Fruit fly (Drosophila melanogaster) whole organism, embryonic: ENCODE data around the gene QC.

Experiments used
- Bdp1 ChIP-seq: fragments of 200-800 bp; sonication (Bioruptor generic); optimal IDR thresholded peaks from 3 replicates; lab custom pipeline; 2016; ENCODE audit warnings: missing biosample characterization, missing genetic modification characterization
- CG10147 ChIP-seq: fragments of 200-800 bp; sonication (Bioruptor generic); optimal IDR thresholded peaks from 2 replicates; lab custom pipeline; 2019; ENCODE audit warnings: missing biosample characterization, mild to moderate bottlenecking, missing genetic modification characterization, moderate library complexity
- CG10565 ChIP-seq: fragments of 200-800 bp; sonication (Bioruptor generic); optimal IDR thresholded peaks from 3 replicates; lab custom pipeline; 2016; ENCODE audit warnings: missing biosample characterization, mild to moderate bottlenecking, missing genetic modification characterization
- CG12769 ChIP-seq: fragments of 200-800 bp; sonication (Bioruptor generic); optimal IDR thresholded peaks from 2 replicates; lab custom pipeline; 2019; ENCODE audit warnings: missing biosample characterization, mild to moderate bottlenecking, missing genetic modification characterization, moderate library complexity
- CG13624 ChIP-seq: fragments of 200-800 bp; sonication (Bioruptor generic); optimal IDR thresholded peaks from 2 replicates; lab custom pipeline; 2016; ENCODE audit warnings: missing biosample characterization, missing genetic modification characterization
- CG15479 ChIP-seq: fragments of 200-800 bp; sonication (Bioruptor generic); optimal IDR thresholded peaks from 3 replicates; lab custom pipeline; 2019; ENCODE audit warnings: missing biosample characterization, mild to moderate bottlenecking, missing genetic modification characterization, moderate library complexity
- CG17359 ChIP-seq: fragments of 200-800 bp; sonication (Bioruptor generic); optimal IDR thresholded peaks from 3 replicates; lab custom pipeline; 2018; ENCODE audit warnings: missing biosample characterization, mild to moderate bottlenecking, missing genetic modification characterization, moderate library complexity
- CG17385 ChIP-seq: fragments of 200-800 bp; sonication (Bioruptor generic); optimal IDR thresholded peaks from 3 replicates; lab custom pipeline; 2018; ENCODE audit warnings: missing biosample characterization, mild to moderate bottlenecking, missing genetic modification characterization
- CG18599 ChIP-seq: fragments of 200-800 bp; sonication (Bioruptor generic); optimal IDR thresholded peaks from 3 replicates; lab custom pipeline; 2017; ENCODE audit warnings: missing biosample characterization, missing genetic modification characterization, mild to moderate bottlenecking, moderate library complexity, missing genetic modification reagents
- CG32767 ChIP-seq: fragments of 200-800 bp; sonication (Bioruptor generic); IDR thresholded peaks from 2 replicates; pipeline ENCODE4 v1.3.6; 2022; ENCODE audit warnings: missing biosample characterization, missing genetic modification characterization
- CG4424 ChIP-seq: fragments of 200-800 bp; sonication (Bioruptor generic); optimal IDR thresholded peaks from 3 replicates; lab custom pipeline; 2016; ENCODE audit warnings: missing biosample characterization, missing genetic modification characterization
- CG4617 ChIP-seq: fragments of 200-800 bp; sonication (Bioruptor generic); optimal IDR thresholded peaks from 3 replicates; lab custom pipeline; 2016; ENCODE audit warnings: missing biosample characterization, missing genetic modification characterization, borderline replicate concordance
- CG8089 ChIP-seq: fragments of 200-800 bp; sonication (Bioruptor generic); optimal IDR thresholded peaks from 3 replicates; lab custom pipeline; 2016; ENCODE audit warnings: missing biosample characterization, missing genetic modification characterization
- CG8765 ChIP-seq: fragments of 200-800 bp; sonication (Bioruptor generic); IDR thresholded peaks from 2 replicates; pipeline ENCODE4 v1.3.6; 2022; ENCODE audit warnings: missing biosample characterization, missing genetic modification characterization
- CG9215 ChIP-seq: fragments of 200-800 bp; sonication (Bioruptor generic); IDR thresholded peaks from 2 replicates; pipeline ENCODE4 v1.3.6; 2022; ENCODE audit warnings: missing biosample characterization, missing genetic modification characterization
- CG9817 ChIP-seq: fragments of 200-800 bp; sonication (Bioruptor generic); optimal IDR thresholded peaks from 2 replicates; lab custom pipeline; 2018; ENCODE audit warnings: missing biosample characterization, mild to moderate bottlenecking, missing genetic modification characterization, moderate library complexity
- Chrac-16 ChIP-seq: fragments of 200-800 bp; sonication (Bioruptor generic); optimal IDR thresholded peaks from 3 replicates; lab custom pipeline; 2016; ENCODE audit warnings: missing biosample characterization, missing genetic modification characterization
- CrebB ChIP-seq: fragments of 200-800 bp; sonication (Bioruptor generic); optimal IDR thresholded peaks from 3 replicates; lab custom pipeline; 2018; ENCODE audit warnings: missing biosample characterization, mild to moderate bottlenecking, missing genetic modification characterization
- ERR ChIP-seq: fragments of 200-800 bp; sonication (Bioruptor generic); optimal IDR thresholded peaks from 2 replicates; lab custom pipeline; 2016; ENCODE audit warnings: missing biosample characterization, missing genetic modification characterization
- Hey ChIP-seq: fragments of 200-800 bp; sonication (Bioruptor generic); optimal IDR thresholded peaks from 3 replicates; lab custom pipeline; 2018; ENCODE audit warnings: missing biosample characterization, mild to moderate bottlenecking, missing genetic modification characterization
- Hmr ChIP-seq: fragments of 200-800 bp; sonication (Bioruptor generic); optimal IDR thresholded peaks from 3 replicates; lab custom pipeline; 2017; ENCODE audit warnings: mild to moderate bottlenecking, missing biosample characterization, missing genetic modification reagents, missing genetic modification characterization
- NfI ChIP-seq: fragments of 200-800 bp; sonication (Bioruptor generic); optimal IDR thresholded peaks from 3 replicates; lab custom pipeline; 2018; ENCODE audit warnings: missing biosample characterization, mild to moderate bottlenecking, missing genetic modification characterization, moderate library complexity
- Ptx1 ChIP-seq: fragments of 200-800 bp; sonication (Bioruptor generic); IDR thresholded peaks from 2 replicates; pipeline ENCODE4 v1.3.6; 2022; ENCODE audit warnings: missing biosample characterization, missing genetic modification characterization
- Rx ChIP-seq: fragments of 200-800 bp; sonication (Bioruptor generic); IDR thresholded peaks from 2 replicates; pipeline ENCODE4 v1.3.6; 2022; ENCODE audit warnings: missing biosample characterization, missing genetic modification characterization
- Six4 ChIP-seq: fragments of 200-800 bp; sonication (Bioruptor generic); optimal IDR thresholded peaks from 2 replicates; lab custom pipeline; 2016; ENCODE audit warnings: missing biosample characterization, missing genetic modification characterization
- Spps ChIP-seq: fragments of 200-800 bp; sonication (Bioruptor generic); optimal IDR thresholded peaks from 2 replicates; lab custom pipeline; 2018; ENCODE audit warnings: missing biosample characterization, mild to moderate bottlenecking, missing genetic modification characterization
- Trl ChIP-seq, 3 experiments: fragments of >200 bp in 2 of 3; fragments of 200-800 bp in 1 of 3; sonication (Bioruptor generic) in 1 of 3; optimal IDR thresholded peaks; 2 replicates in 1 of 3; 3 replicates in 2 of 3; lab custom pipeline; 2016 to 2017; ENCODE audit warnings: missing biosample characterization in 1 of 3, missing genetic modification characterization in 1 of 3
- chinmo ChIP-seq: fragments of 200-800 bp; sonication (Bioruptor generic); IDR thresholded peaks from 4 replicates; pipeline ENCODE4 v1.3.6; 2022; ENCODE audit warnings: missing biosample characterization, missing genetic modification characterization; ENCODE audit not compliant: partially characterized antibody
- dm ChIP-seq: fragments of 200-800 bp; sonication (Bioruptor generic); optimal IDR thresholded peaks from 3 replicates; lab custom pipeline; 2016; ENCODE audit warnings: missing biosample characterization, missing genetic modification characterization
- ewg ChIP-seq: fragments of 200-800 bp; sonication (Bioruptor generic); optimal IDR thresholded peaks from 3 replicates; lab custom pipeline; 2017; ENCODE audit warnings: mild to moderate bottlenecking, missing biosample characterization, missing genetic modification reagents, missing genetic modification characterization
- gfzf ChIP-seq: fragments of 200-800 bp; sonication (Bioruptor generic); optimal IDR thresholded peaks from 2 replicates; lab custom pipeline; 2016; ENCODE audit warnings: missing biosample characterization, mild to moderate bottlenecking, missing genetic modification characterization, moderate library complexity
- gsb ChIP-seq: fragments of 200-800 bp; sonication (Bioruptor generic); IDR thresholded peaks from 2 replicates; pipeline ENCODE4 v1.3.6; 2022; ENCODE audit warnings: missing biosample characterization, missing genetic modification characterization
- gt ChIP-seq: fragments of 200-800 bp; sonication (Bioruptor generic); IDR thresholded peaks from 2 replicates; pipeline ENCODE4 v1.3.6; 2022; ENCODE audit warnings: missing biosample characterization, missing genetic modification characterization
- insv ChIP-seq, 2 experiments: fragments of 200-800 bp; sonication (Bioruptor generic); optimal IDR thresholded peaks; 3 replicates each; lab custom pipeline; 2016 to 2018; ENCODE audit warnings: missing biosample characterization in 2 of 2, missing genetic modification characterization in 2 of 2
- jumu ChIP-seq: fragments of 200-800 bp; sonication (Bioruptor generic); optimal IDR thresholded peaks from 3 replicates; lab custom pipeline; 2016; ENCODE audit warnings: missing biosample characterization, missing genetic modification characterization
- kni ChIP-seq: fragments of 200-800 bp; sonication (Bioruptor generic); optimal IDR thresholded peaks from 3 replicates; lab custom pipeline; 2017; ENCODE audit warnings: mild to moderate bottlenecking, missing biosample characterization, missing genetic modification reagents, missing genetic modification characterization
- lbe ChIP-seq: fragments of 200-800 bp; sonication (Bioruptor generic); optimal IDR thresholded peaks from 2 replicates; lab custom pipeline; 2016; ENCODE audit warnings: missing biosample characterization, mild to moderate bottlenecking, missing genetic modification characterization
- lilli ChIP-seq: fragments of 200-800 bp; sonication (Bioruptor generic); optimal IDR thresholded peaks from 3 replicates; lab custom pipeline; 2016; ENCODE audit warnings: missing biosample characterization, missing genetic modification characterization
- lmd ChIP-seq: fragments of 200-800 bp; sonication (Bioruptor generic); IDR thresholded peaks from 2 replicates; pipeline ENCODE4 v1.3.6; 2022; ENCODE audit warnings: missing biosample characterization, missing genetic modification characterization
- lov ChIP-seq, 2 experiments: fragments of 200-800 bp in 1 of 2; fragments of >200 bp in 1 of 2; sonication (Bioruptor generic) in 1 of 2; IDR thresholded peaks in 1 of 2; optimal IDR thresholded peaks in 1 of 2; 2 replicates in 1 of 2; 3 replicates in 1 of 2; pipeline versions ENCODE4 v1.3.6 to Lab custom; 2017 to 2022; ENCODE audit warnings: missing biosample characterization in 1 of 2, missing genetic modification characterization in 1 of 2
- oc ChIP-seq: fragments of 200-800 bp; sonication (Bioruptor generic); optimal IDR thresholded peaks from 2 replicates; lab custom pipeline; 2018; ENCODE audit warnings: missing biosample characterization, mild to moderate bottlenecking, missing genetic modification characterization, moderate library complexity
- pho ChIP-seq: fragments of 200-800 bp; sonication (Bioruptor generic); optimal IDR thresholded peaks from 2 replicates; lab custom pipeline; 2016; ENCODE audit warnings: missing biosample characterization, missing genetic modification characterization
- pnt ChIP-seq: fragments of 200-800 bp; sonication (Bioruptor generic); optimal IDR thresholded peaks from 3 replicates; lab custom pipeline; 2016; ENCODE audit warnings: missing biosample characterization, missing genetic modification characterization
- pzg ChIP-seq: fragments of 200-800 bp; sonication (Bioruptor generic); optimal IDR thresholded peaks from 3 replicates; lab custom pipeline; 2018; ENCODE audit warnings: missing biosample characterization, mild to moderate bottlenecking, missing genetic modification characterization, moderate library complexity
- sd ChIP-seq: fragments of 200-800 bp; sonication (Bioruptor generic); optimal IDR thresholded peaks from 3 replicates; lab custom pipeline; 2018; ENCODE audit warnings: missing biosample characterization, mild to moderate bottlenecking, missing genetic modification characterization, moderate library complexity
- sisA ChIP-seq: fragments of 200-800 bp; sonication (Bioruptor generic); IDR thresholded peaks from 2 replicates; pipeline ENCODE4 v1.3.6; 2022; ENCODE audit warnings: missing biosample characterization, missing genetic modification characterization
- slbo ChIP-seq: fragments of 200-800 bp; sonication (Bioruptor generic); IDR thresholded peaks from 2 replicates; pipeline ENCODE4 v1.3.6; 2022; ENCODE audit warnings: missing biosample characterization, missing genetic modification characterization
- sob ChIP-seq: fragments of 200-800 bp; sonication (Bioruptor generic); IDR thresholded peaks from 2 replicates; pipeline ENCODE4 v1.3.6; 2022; ENCODE audit warnings: missing biosample characterization, missing genetic modification characterization
- trh ChIP-seq: fragments of 200-800 bp; sonication (Bioruptor generic); optimal IDR thresholded peaks from 2 replicates; lab custom pipeline; 2016; ENCODE audit warnings: missing biosample characterization, missing genetic modification characterization
- twi ChIP-seq: fragments of 200-800 bp; optimal IDR thresholded peaks from 2 replicates; lab custom pipeline; 2019; ENCODE audit warnings: missing biosample characterization, mild to moderate bottlenecking, missing genetic modification characterization, moderate library complexity
- usp ChIP-seq: fragments of >200 bp; optimal IDR thresholded peaks from 2 replicates; lab custom pipeline; 2017; ENCODE audit warnings: missing biosample characterization, missing genetic modification characterization

QC gene

dm6 chr3L:5856919-5857318 is 45.3 kb downstream of the QC start (continued):
- TF ChIP-seq Trl (optimal IDR thresholded peaks at IDR 0.05; lab: Kevin White, UChicago) (no peak), Trl (GFP tag; optimal IDR thresholded peaks at IDR 0.05; lab: Kevin White, UChicago) (peak; percentile 43), lov (optimal IDR thresholded peaks at IDR 0.05; lab: Kevin White, UChicago) (no peak), lov (GFP tag; IDR thresholded peaks at IDR 0.05; lab: Robert Waterston, UW) (no peak), CG9817 (tag; lab: Kevin White, UChicago) (no peak), kni (GFP tag; lab: Kevin White, UChicago) (no peak), CG4424 (peak; percentile 49), pho (GFP tag; lab: Kevin White, UChicago) (no peak), Bdp1 (no peak), trh (GFP tag; lab: Kevin White, UChicago) (no peak), gsb (GFP tag; lab: Robert Waterston, UW) (no peak), sd (tag; lab: Kevin White, UChicago) (no peak), pzg (GFP tag; lab: Kevin White, UChicago) (no peak), NfI (no peak), jumu (GFP tag; lab: Kevin White, UChicago) (peak; percentile 25), Hmr (GFP tag; lab: Kevin White, UChicago) (no peak), CG12769 (tag; lab: Kevin White, UChicago) (no peak), CG4617 (GFP tag; lab: Kevin White, UChicago) (no peak), CG17359 (tag; lab: Kevin White, UChicago) (no peak), CG8765 (GFP tag; lab: Robert Waterston, UW) (peak; percentile 81), CG8089 (GFP tag; lab: Kevin White, UChicago) (peak; percentile 27), CrebB (tag; lab: Kevin White, UChicago) (no peak), CG32767 (no peak), insv (GFP tag; optimal IDR thresholded peaks at IDR 0.05; lab: Kevin White, UChicago) (no peak), gt (GFP tag; lab: Robert Waterston, UW) (peak; percentile 22; the same call in 1 of the 2 replicates), CG13624 (GFP tag; lab: Kevin White, UChicago) (no peak), CG10565 (GFP tag; lab: Kevin White, UChicago) (no peak), sisA (no peak), CG15479 (GFP tag; lab: Kevin White, UChicago) (peak; percentile 87), CG18599 (GFP tag; lab: Kevin White, UChicago) (no peak), slbo (GFP tag; lab: Robert Waterston, UW) (no peak), lmd (GFP tag; lab: Robert Waterston, UW) (no peak), Chrac-16 (GFP tag; lab: Kevin White, UChicago) (peak; percentile 59), lbe (GFP tag; lab: Kevin White, UChicago) (no peak), CG10147 (GFP tag; lab: Kevin White, UChicago) (no peak), usp (no peak), dm (GFP tag; lab: Kevin White, UChicago) (no peak), Hey (no peak), Spps (peak; percentile 24), lilli (no peak), ewg (GFP tag; lab: Kevin White, UChicago) (no peak), twi (tag; lab: Kevin White, UChicago) (no peak), ERR (no peak), CG9215 (GFP tag; lab: Robert Waterston, UW) (no peak), Ptx1 (GFP tag; lab: Robert Waterston, UW) (no peak), sob (GFP tag; lab: Robert Waterston, UW) (no peak), Rx (GFP tag; lab: Robert Waterston, UW) (no peak), oc (no peak), pnt (GFP tag; lab: Kevin White, UChicago) (peak; percentile 16), CG17385 (GFP tag; lab: Kevin White, UChicago) (no peak), gfzf (GFP tag; lab: Kevin White, UChicago) (no peak), chinmo (GFP tag; lab: Robert Waterston, UW) (no peak), Six4 (no peak)
